Fruit fly (Drosophila melanogaster) whole organism, prepupa: ENCODE measurements around the gene CG5180.

ENCODE experiments used
- CG8119 ChIP-seq: fragments of 200-800 bp; sonication (Bioruptor generic); IDR thresholded peaks from 3 replicates; pipeline ENCODE4 v1.3.6; 2022; ENCODE audit warnings: missing biosample characterization, missing genetic modification characterization
- Eip93F ChIP-seq: fragments of 200-800 bp; sonication (Bioruptor generic); optimal IDR thresholded peaks from 2 replicates; lab custom pipeline; 2016; ENCODE audit warnings: missing biosample characterization, mild to moderate bottlenecking, missing genetic modification characterization
- Gug ChIP-seq: fragments of 200-800 bp; sonication (Bioruptor generic); IDR thresholded peaks from 2 replicates; pipeline ENCODE4 v1.3.6; 2022; ENCODE audit warnings: missing biosample characterization, missing genetic modification characterization
- Lpt ChIP-seq: fragments of 200-800 bp; sonication (Bioruptor generic); optimal IDR thresholded peaks from 3 replicates; lab custom pipeline; 2016; ENCODE audit warnings: missing biosample characterization, missing genetic modification characterization
- achi ChIP-seq: fragments of 200-800 bp; sonication (Bioruptor generic); optimal IDR thresholded peaks from 3 replicates; lab custom pipeline; 2016; ENCODE audit warnings: missing biosample characterization, missing genetic modification characterization
- eg ChIP-seq: fragments of 200-800 bp; sonication (Bioruptor generic); IDR thresholded peaks from 3 replicates; pipeline ENCODE4 v1.3.6; 2022; ENCODE audit warnings: missing biosample characterization, missing genetic modification characterization
- net ChIP-seq: fragments of 200-800 bp; sonication (Bioruptor generic); optimal IDR thresholded peaks from 3 replicates; lab custom pipeline; 2016; ENCODE audit warnings: missing biosample characterization, missing genetic modification characterization

dm6 chr3R:20586409-20586808 lies 28.7 kb downstream of the CG5180 start:
- TF ChIP-seq eg (GFP tag; lab: Robert Waterston, UW) (no peak), CG8119 (GFP tag; lab: Robert Waterston, UW) (no peak), Gug (no peak), Lpt (no peak), Eip93F (GFP tag; lab: Kevin White, UChicago) (no peak), net (GFP tag; lab: Kevin White, UChicago) (no peak), achi (no peak)
